Worm (Caenorhabditis elegans) whole organism, dauer: ENCODE results near the gene ZK1127.13.
"Not testable (repeated sequence)": the region's sequence is repeated elsewhere in the genome, so short reads cannot be mapped to it uniquely, and the experiment has no call there.

Source experiments
- unc-62 ChIP-seq: sonication (generic microtip); optimal IDR thresholded peaks from 2 replicates; lab custom pipeline; 2017; ENCODE audit warnings: missing biosample characterization, missing genetic modification reagents, missing genetic modification characterization

ZK1127.13 gene

ce11 chrII:7060202-7060601 lies 7.1 kb downstream of the ZK1127.13 start:
- TF ChIP-seq unc-62 (GFP tag; lab: Kevin White, UChicago), result no peak

ce11 chrII:7060791-7061190 lies 7.7 kb downstream of the ZK1127.13 start:
- no peak for TF ChIP-seq unc-62 (GFP tag; lab: Kevin White, UChicago)

ce11 chrII:7061730-7062129 lies 8.6 kb downstream of the ZK1127.13 start, which contains the start of gene acs-6:
Gene acs-6 (plus strand): TSS chrII:7062030.
- no peak for TF ChIP-seq unc-62 (GFP tag; lab: Kevin White, UChicago)

ce11 chrII:7065391-7065790 lies 12.3 kb downstream of the ZK1127.13 start, which contains the start of gene nos-2:
Gene nos-2 (plus strand): TSS chrII:7065618.
- TF ChIP-seq unc-62 (GFP tag; lab: Kevin White, UChicago), result no peak

- no peak for TF ChIP-seq unc-62 (GFP tag; lab: Kevin White, UChicago)
Observed at ce11 chrII:7069866-7070265, 16.8 kb downstream of the ZK1127.13 start, which contains the start of gene him-14. Gene him-14 (minus strand): TSS chrII:7069966.

- TF ChIP-seq unc-62 (GFP tag; lab: Kevin White, UChicago), result no peak
Observed at ce11 chrII:7070434-7070833, 17.3 kb downstream of the ZK1127.13 start.

- TF ChIP-seq unc-62 (GFP tag; lab: Kevin White, UChicago), result no peak
Observed at ce11 chrII:7072315-7072589, 19.2 kb downstream of the ZK1127.13 start, which contains the start of gene kars-1. Gene kars-1 (minus strand): TSS chrII:7072415.

ce11 chrII:7072590-7073536 lies 19.8 kb downstream of the ZK1127.13 start:
- TF ChIP-seq unc-62 (GFP tag; lab: Kevin White, UChicago), result no peak

ce11 chrII:7073537-7073913 lies 20.4 kb downstream of the ZK1127.13 start, which contains the start of gene kat-1:
Gene kat-1 (plus strand): TSS chrII:7073814.
- no peak for TF ChIP-seq unc-62 (GFP tag; lab: Kevin White, UChicago)

- no peak for TF ChIP-seq unc-62 (GFP tag; lab: Kevin White, UChicago)
Observed at ce11 chrII:7075564-7076228, 22.6 kb downstream of the ZK1127.13 start, which contains the start of gene T02G5.7. Gene T02G5.7 (plus strand): TSS chrII:7075614.

- TF ChIP-seq unc-62 (GFP tag; lab: Kevin White, UChicago), result not testable (repeated sequence)
Observed at ce11 chrII:7084021-7084420, 30.9 kb downstream of the ZK1127.13 start, which contains the start of the genes T02G5.14 and T02G5.15. Gene T02G5.14 (plus strand): TSS chrII:7084321. Gene T02G5.15 (plus strand): TSS chrII:7084321.

- no peak for TF ChIP-seq unc-62 (GFP tag; lab: Kevin White, UChicago)
Observed at ce11 chrII:7090085-7090484, 37.0 kb downstream of the ZK1127.13 start.

ce11 chrII:7090852-7091251 lies 37.8 kb downstream of the ZK1127.13 start:
- TF ChIP-seq unc-62 (GFP tag; lab: Kevin White, UChicago), result no peak

- no peak for TF ChIP-seq unc-62 (GFP tag; lab: Kevin White, UChicago)
Observed at ce11 chrII:7093339-7093821, 40.3 kb downstream of the ZK1127.13 start, which contains the start of gene T02G5.3. Gene T02G5.3 (plus strand): TSS chrII:7093389.

- no peak for TF ChIP-seq unc-62 (GFP tag; lab: Kevin White, UChicago)
Observed at ce11 chrII:7095970-7096369, 42.9 kb downstream of the ZK1127.13 start.

ce11 chrII:7098578-7098977 lies 45.5 kb downstream of the ZK1127.13 start, which contains the start of gene mct-5:
Gene mct-5 (minus strand): TSS chrII:7098593.
- no peak for TF ChIP-seq unc-62 (GFP tag; lab: Kevin White, UChicago)
